Fruit fly (Drosophila melanogaster): Measurements from ENCODE around the gene CG7083.

CG7083 gene

DNA sequence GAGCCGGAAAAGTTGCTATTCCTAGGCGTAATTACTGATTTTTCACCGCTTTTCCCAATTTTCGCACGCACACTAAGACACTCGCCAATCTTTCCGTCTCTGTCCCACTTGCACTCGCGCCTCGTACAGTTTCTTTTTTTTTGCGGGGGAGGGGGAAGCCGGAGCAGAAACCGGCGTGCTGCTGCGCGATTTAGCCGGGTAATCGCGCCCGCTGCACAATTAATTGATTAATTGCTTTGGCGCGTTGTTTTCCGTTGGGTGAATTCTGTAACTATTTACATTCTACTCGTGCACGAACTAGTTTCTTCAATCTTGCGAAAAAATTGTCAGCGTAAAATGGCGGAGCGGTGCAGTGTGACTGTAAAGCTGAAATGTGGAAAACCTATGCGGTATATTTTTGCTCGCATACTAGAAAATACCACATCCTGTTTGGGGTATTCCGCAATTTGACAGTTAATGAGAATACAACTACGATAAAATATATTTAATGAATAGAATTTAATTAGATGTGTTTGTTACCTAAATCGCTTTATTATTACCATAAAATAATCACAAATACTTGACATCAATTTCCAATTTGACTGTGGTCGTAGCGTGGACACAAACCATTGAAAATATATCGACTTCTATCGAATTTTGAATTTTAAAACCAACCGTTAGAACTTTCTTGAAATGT lies 25.3 kb upstream of the CG7083 start, which contains the start of gene Cpsf6 (continued):
- TF ChIP-seq Xbp1 (GFP tag; optimal IDR thresholded peaks at IDR 0.05) (peak; percentile 64), bsh (GFP tag; optimal IDR thresholded peaks at IDR 0.05) (peak in 1 of 2 experiments; percentile 74), tin (GFP tag; optimal IDR thresholded peaks at IDR 0.05) (peak; percentile 63), CG1602 (GFP tag; optimal IDR thresholded peaks at IDR 0.05) (peak; percentile 74), Rx (GFP tag; IDR thresholded peaks at IDR 0.05) (0 out of 2 replicates have a peak, but pooled peaks have one; percentile 6), gsb-n (tag; optimal IDR thresholded peaks at IDR 0.05) (peak; percentile 49), CG1024 (GFP tag; IDR thresholded peaks at IDR 0.05) (0 out of 2 replicates have a peak, but pooled peaks have one; percentile 14), ci (GFP tag; IDR thresholded peaks at IDR 0.05) (peak; percentile 82), sob (GFP tag; IDR thresholded peaks at IDR 0.05) (peak; percentile 58), zen2 (GFP tag; IDR thresholded peaks at IDR 0.05; ENCODE audit: partially characterized antibody) (no peak), D19A (tag; optimal IDR thresholded peaks at IDR 0.05) (peak; percentile 37), CoRest (tag; optimal IDR thresholded peaks at IDR 0.05) (peak; percentile 86), Spps (tag; optimal IDR thresholded peaks at IDR 0.05) (peak; percentile 38), maf-S (GFP tag; optimal IDR thresholded peaks at IDR 0.05) (no peak), Oaz (GFP tag; IDR thresholded peaks at IDR 0.05) (peak; percentile 31; the same call in 1 of the 2 replicates), Dp (GFP tag; optimal IDR thresholded peaks at IDR 0.05) (peak; percentile 67), fu2 (GFP tag; optimal IDR thresholded peaks at IDR 0.05) (no peak), pfk (GFP tag; optimal IDR thresholded peaks at IDR 0.05) (peak; percentile 3), dm (GFP tag; optimal IDR thresholded peaks at IDR 0.05) (peak; percentile 49), nom (GFP tag; optimal IDR thresholded peaks at IDR 0.05) (peak; percentile 50), toy (GFP tag; IDR thresholded peaks at IDR 0.05) (no peak), CG15601 (tag; optimal IDR thresholded peaks at IDR 0.05) (peak; percentile 69), Side (GFP tag; optimal IDR thresholded peaks at IDR 0.05) (no peak), h (optimal IDR thresholded peaks at IDR 0.05) (no peak), CG4820 (GFP tag; optimal IDR thresholded peaks at IDR 0.05) (peak; percentile 37), twi (tag; optimal IDR thresholded peaks at IDR 0.05) (no peak), Rfx (GFP tag; IDR thresholded peaks at IDR 0.05) (peak; percentile 70), CG1529 (GFP tag; optimal IDR thresholded peaks at IDR 0.05) (peak; percentile 3), CG1603 (tag; optimal IDR thresholded peaks at IDR 0.05) (peak; percentile 87), mld (GFP tag; IDR thresholded peaks at IDR 0.05; ENCODE audit: partially characterized antibody) (no peak), Sox102F (GFP tag; optimal IDR thresholded peaks at IDR 0.05) (peak; percentile 76), D (optimal IDR thresholded peaks at IDR 0.05) (no peak), D (GFP tag; optimal IDR thresholded peaks at IDR 0.05) (peak; percentile 30), CG31441 (GFP tag; IDR thresholded peaks at IDR 0.05) (peak; percentile 61), CG1647 (GFP tag; optimal IDR thresholded peaks at IDR 0.05) (no peak), CrebB (tag; optimal IDR thresholded peaks at IDR 0.05) (no peak), wor (GFP tag; IDR thresholded peaks at IDR 0.05) (no peak), pum (GFP tag; optimal IDR thresholded peaks at IDR 0.05) (no peak), CG4282 (GFP tag; optimal IDR thresholded peaks at IDR 0.05) (no peak), ttk (GFP tag; IDR thresholded peaks at IDR 0.05) (peak; percentile 25; the same call in 1 of the 2 replicates), B-H2 (GFP tag; optimal IDR thresholded peaks at IDR 0.05) (no peak), Antp (GFP tag; optimal IDR thresholded peaks at IDR 0.05) (no peak), slbo (GFP tag; IDR thresholded peaks at IDR 0.05) (peak; percentile 80), otp (GFP tag; IDR thresholded peaks at IDR 0.05) (no peak), CG3407 (GFP tag; optimal IDR thresholded peaks at IDR 0.05) (no peak), vvl (GFP tag; IDR thresholded peaks at IDR 0.05) (peak; percentile 78), CG16863 (GFP tag; optimal IDR thresholded peaks at IDR 0.05) (peak; percentile 17), usp (GFP tag; optimal IDR thresholded peaks at IDR 0.05) (no peak), sd (tag; optimal IDR thresholded peaks at IDR 0.05) (no peak), Mad (GFP tag; optimal IDR thresholded peaks at IDR 0.05) (peak; percentile 47), CG3726 (GFP tag; IDR thresholded peaks at IDR 0.05) (no peak)

All from whole organism, embryonic.